Fruit fly (Drosophila melanogaster) whole organism, embryonic: ENCODE measurements around the gene GstO2.

ENCODE experiments used
- ATbp ChIP-seq: fragments of 200-800 bp; sonication (Bioruptor generic); optimal IDR thresholded peaks from 2 replicates; lab custom pipeline; 2017; ENCODE audit warnings: missing biosample characterization, mild to moderate bottlenecking, missing genetic modification characterization, missing genetic modification reagents
- CG10267 ChIP-seq: fragments of 200-800 bp; sonication (Bioruptor generic); optimal IDR thresholded peaks from 2 replicates; lab custom pipeline; 2018; ENCODE audit warnings: missing biosample characterization, mild to moderate bottlenecking, missing genetic modification characterization, moderate library complexity
- CG10979 ChIP-seq: fragments of 200-800 bp; sonication (Bioruptor generic); optimal IDR thresholded peaks from 2 replicates; lab custom pipeline; 2018; ENCODE audit warnings: missing biosample characterization, mild to moderate bottlenecking, missing genetic modification characterization, moderate library complexity
- CG11504 ChIP-seq: fragments of 200-800 bp; sonication (Bioruptor generic); optimal IDR thresholded peaks from 3 replicates; lab custom pipeline; 2019; ENCODE audit warnings: missing biosample characterization, mild to moderate bottlenecking, missing genetic modification characterization, moderate library complexity
- CG11696 ChIP-seq: fragments of 200-800 bp; sonication (Bioruptor generic); IDR thresholded peaks from 2 replicates; pipeline ENCODE4 v1.3.6; 2022; ENCODE audit warnings: missing biosample characterization, missing genetic modification characterization
- CG11723 ChIP-seq: fragments of 200-800 bp; sonication (Bioruptor generic); optimal IDR thresholded peaks from 2 replicates; lab custom pipeline; 2017; ENCODE audit warnings: missing biosample characterization, mild to moderate bottlenecking, missing genetic modification characterization
- CG14667 ChIP-seq: fragments of 200-800 bp; sonication (Bioruptor generic); IDR thresholded peaks from 2 replicates; pipeline ENCODE4 v1.3.6; 2022; ENCODE audit warnings: missing biosample characterization, missing genetic modification characterization
- CG15269 ChIP-seq: fragments of 200-800 bp; sonication (Bioruptor generic); optimal IDR thresholded peaks from 2 replicates; lab custom pipeline; 2018; ENCODE audit warnings: missing biosample characterization, mild to moderate bottlenecking, missing genetic modification characterization, moderate library complexity
- CG1603 ChIP-seq: fragments of 200-800 bp; sonication (Bioruptor generic); optimal IDR thresholded peaks from 2 replicates; lab custom pipeline; 2019; ENCODE audit warnings: missing biosample characterization, mild to moderate bottlenecking, missing genetic modification characterization, moderate library complexity
- CG17802 ChIP-seq: fragments of 200-800 bp; sonication (Bioruptor generic); optimal IDR thresholded peaks from 2 replicates; lab custom pipeline; 2018; ENCODE audit warnings: missing biosample characterization, mild to moderate bottlenecking, missing genetic modification characterization, moderate library complexity
- CG17912 ChIP-seq: fragments of 200-800 bp; sonication (Bioruptor generic); optimal IDR thresholded peaks from 2 replicates; lab custom pipeline; 2018; ENCODE audit warnings: missing biosample characterization, mild to moderate bottlenecking, missing genetic modification characterization
- CG2875 ChIP-seq: fragments of 200-800 bp; sonication (Bioruptor generic); optimal IDR thresholded peaks from 2 replicates; lab custom pipeline; 2017; ENCODE audit warnings: missing biosample characterization, mild to moderate bottlenecking, missing genetic modification characterization, missing genetic modification reagents
- CG31388 ChIP-seq: fragments of 200-800 bp; sonication (Bioruptor generic); optimal IDR thresholded peaks from 2 replicates; lab custom pipeline; 2016; ENCODE audit warnings: missing biosample characterization, missing genetic modification characterization
- CG31441 ChIP-seq: fragments of 200-800 bp; sonication (Bioruptor generic); IDR thresholded peaks from 2 replicates; pipeline ENCODE4 v1.3.6; 2022; ENCODE audit warnings: missing biosample characterization, missing genetic modification characterization
- CG33213 ChIP-seq: fragments of 200-800 bp; sonication (Bioruptor generic); optimal IDR thresholded peaks from 3 replicates; lab custom pipeline; 2016; ENCODE audit warnings: missing biosample characterization, missing genetic modification characterization
- CG4404 ChIP-seq: fragments of 200-800 bp; sonication (Bioruptor generic); IDR thresholded peaks from 2 replicates; pipeline ENCODE4 v1.3.6; 2022; ENCODE audit warnings: missing biosample characterization, missing genetic modification characterization
- CG4854 ChIP-seq: fragments of 200-800 bp; sonication (Bioruptor generic); optimal IDR thresholded peaks from 2 replicates; lab custom pipeline; 2016; ENCODE audit warnings: missing biosample characterization, missing genetic modification characterization, inconsistent platforms
- CG5953 ChIP-seq: fragments of 200-800 bp; sonication (Bioruptor generic); IDR thresholded peaks from 2 replicates; pipeline ENCODE4 v1.3.6; 2022; ENCODE audit warnings: missing biosample characterization, missing genetic modification characterization
- CG6654 ChIP-seq: fragments of 200-800 bp; sonication (Bioruptor generic); optimal IDR thresholded peaks from 2 replicates; lab custom pipeline; 2017; ENCODE audit warnings: missing biosample characterization, mild to moderate bottlenecking, missing genetic modification characterization
- CG6791 ChIP-seq: fragments of 200-800 bp; sonication (Bioruptor generic); IDR thresholded peaks from 3 replicates; pipeline ENCODE4 v1.3.6; 2022; ENCODE audit warnings: missing biosample characterization, missing genetic modification characterization; ENCODE audit not compliant: partially characterized antibody
- CG9876 ChIP-seq: fragments of 200-800 bp; sonication (Bioruptor generic); optimal IDR thresholded peaks from 2 replicates; lab custom pipeline; 2016; ENCODE audit warnings: missing biosample characterization, missing genetic modification characterization
- Doc2 ChIP-seq: fragments of 200-800 bp; sonication (Bioruptor generic); IDR thresholded peaks from 2 replicates; pipeline ENCODE4 v1.3.6; 2022; ENCODE audit warnings: missing biosample characterization, missing genetic modification characterization
- Doc3 ChIP-seq: fragments of 200-800 bp; sonication (Bioruptor generic); IDR thresholded peaks from 3 replicates; pipeline ENCODE4 v1.3.6; 2022; ENCODE audit warnings: missing biosample characterization, missing genetic modification characterization; ENCODE audit not compliant: partially characterized antibody
- E2f2 ChIP-seq: fragments of 200-800 bp; sonication (Bioruptor generic); IDR thresholded peaks from 2 replicates; pipeline ENCODE4 v1.3.6; 2022; ENCODE audit warnings: missing biosample characterization, missing genetic modification characterization
- GATAe ChIP-seq: fragments of 200-800 bp; sonication (Bioruptor generic); conservative IDR thresholded peaks from 2 replicates; pipeline ENCODE4 v1.3.6; 2022; ENCODE audit warnings: missing biosample characterization, missing genetic modification characterization
- Lim3 ChIP-seq: fragments of 200-800 bp; sonication (Bioruptor generic); IDR thresholded peaks from 2 replicates; pipeline ENCODE4 v1.3.6; 2022; ENCODE audit warnings: missing biosample characterization, missing genetic modification characterization
- Lpt ChIP-seq: fragments of >200 bp; optimal IDR thresholded peaks from 2 replicates; lab custom pipeline; 2018; ENCODE audit warnings: missing biosample characterization, missing genetic modification characterization
- MESR4 ChIP-seq: fragments of 200-800 bp; sonication (Bioruptor generic); optimal IDR thresholded peaks from 2 replicates; lab custom pipeline; 2018; ENCODE audit warnings: missing biosample characterization, mild to moderate bottlenecking, missing genetic modification characterization, moderate library complexity
- Mes4 ChIP-seq: fragments of 200-800 bp; sonication (Bioruptor generic); optimal IDR thresholded peaks from 2 replicates; lab custom pipeline; 2016; ENCODE audit warnings: missing biosample characterization, missing genetic modification characterization
- Poxn ChIP-seq: fragments of 200-800 bp; sonication (Bioruptor generic); IDR thresholded peaks from 2 replicates; pipeline ENCODE4 v1.3.6; 2022; ENCODE audit warnings: missing biosample characterization, missing genetic modification characterization
- Sry-β ChIP-seq: fragments of 200-800 bp; sonication (Bioruptor generic); optimal IDR thresholded peaks from 2 replicates; lab custom pipeline; 2018; ENCODE audit warnings: missing biosample characterization, mild to moderate bottlenecking, missing genetic modification characterization, moderate library complexity
- YL-1 ChIP-seq: fragments of 200-800 bp; sonication (Bioruptor generic); optimal IDR thresholded peaks from 3 replicates; lab custom pipeline; 2017; ENCODE audit warnings: missing biosample characterization, mild to moderate bottlenecking, missing genetic modification characterization
- ap ChIP-seq: fragments of 200-800 bp; sonication (Bioruptor generic); IDR thresholded peaks from 2 replicates; pipeline ENCODE4 v1.3.6; 2022; ENCODE audit warnings: missing biosample characterization, missing genetic modification characterization
- chn ChIP-seq: fragments of 200-800 bp; sonication (Bioruptor generic); optimal IDR thresholded peaks from 2 replicates; lab custom pipeline; 2016; ENCODE audit warnings: missing biosample characterization, missing genetic modification characterization
- corto ChIP-seq: fragments of 200-800 bp; sonication (Bioruptor generic); optimal IDR thresholded peaks from 2 replicates; lab custom pipeline; 2016; ENCODE audit warnings: missing biosample characterization, mild to moderate bottlenecking, missing genetic modification characterization, moderate library complexity
- cwo ChIP-seq: fragments of 200-800 bp; sonication (Bioruptor generic); optimal IDR thresholded peaks from 3 replicates; lab custom pipeline; 2017; ENCODE audit warnings: missing biosample characterization, missing genetic modification characterization, mild to moderate bottlenecking, moderate library complexity, missing genetic modification reagents
- fd102C ChIP-seq: fragments of 200-800 bp; sonication (Bioruptor generic); optimal IDR thresholded peaks from 2 replicates; lab custom pipeline; 2018; ENCODE audit warnings: missing biosample characterization, mild to moderate bottlenecking, missing genetic modification characterization, moderate library complexity
- fd3F ChIP-seq: fragments of 200-800 bp; sonication (Bioruptor generic); optimal IDR thresholded peaks from 2 replicates; lab custom pipeline; 2018; ENCODE audit warnings: missing biosample characterization, mild to moderate bottlenecking, missing genetic modification characterization, moderate library complexity
- lbe ChIP-seq: fragments of 200-800 bp; sonication (Bioruptor generic); optimal IDR thresholded peaks from 2 replicates; lab custom pipeline; 2016; ENCODE audit warnings: missing biosample characterization, mild to moderate bottlenecking, missing genetic modification characterization
- nmo ChIP-seq: fragments of 200-800 bp; sonication (Bioruptor generic); optimal IDR thresholded peaks from 2 replicates; lab custom pipeline; 2018; ENCODE audit warnings: missing biosample characterization, mild to moderate bottlenecking, missing genetic modification characterization, moderate library complexity
- pros ChIP-seq: fragments of 200-800 bp; sonication (Bioruptor generic); optimal IDR thresholded peaks from 3 replicates; lab custom pipeline; 2019; ENCODE audit warnings: missing biosample characterization, mild to moderate bottlenecking, missing genetic modification characterization, moderate library complexity
- pum ChIP-seq: fragments of 200-800 bp; sonication (Bioruptor generic); optimal IDR thresholded peaks from 2 replicates; lab custom pipeline; 2016; ENCODE audit warnings: missing biosample characterization, missing genetic modification characterization
- run ChIP-seq: fragments of 200-800 bp; sonication (Bioruptor generic); optimal IDR thresholded peaks from 3 replicates; lab custom pipeline; 2018; ENCODE audit warnings: missing biosample characterization, mild to moderate bottlenecking, missing genetic modification characterization
- slp2 ChIP-seq: fragments of 200-800 bp; sonication (Bioruptor generic); optimal IDR thresholded peaks from 2 replicates; lab custom pipeline; 2016; ENCODE audit warnings: missing biosample characterization, missing genetic modification characterization
- sna ChIP-seq: fragments of 200-800 bp; sonication (Bioruptor generic); IDR thresholded peaks from 2 replicates; pipeline ENCODE4 v1.3.6; 2022; ENCODE audit warnings: missing biosample characterization, missing genetic modification characterization; ENCODE audit not compliant: partially characterized antibody
- sqz ChIP-seq: fragments of 200-800 bp; sonication (Bioruptor generic); optimal IDR thresholded peaks from 3 replicates; lab custom pipeline; 2018; ENCODE audit warnings: missing biosample characterization, mild to moderate bottlenecking, missing genetic modification characterization
- tin ChIP-seq: fragments of 200-800 bp; sonication (Bioruptor generic); optimal IDR thresholded peaks from 3 replicates; lab custom pipeline; 2016; ENCODE audit warnings: missing biosample characterization, missing genetic modification characterization
- tx ChIP-seq: fragments of 200-800 bp; sonication (Bioruptor generic); optimal IDR thresholded peaks from 2 replicates; lab custom pipeline; 2016; ENCODE audit warnings: missing biosample characterization, missing genetic modification characterization
- vnd ChIP-seq: fragments of 200-800 bp; sonication (Bioruptor generic); IDR thresholded peaks from 3 replicates; pipeline ENCODE4 v1.3.6; 2022; ENCODE audit warnings: missing biosample characterization, missing genetic modification characterization; ENCODE audit not compliant: partially characterized antibody
- wor ChIP-seq: fragments of 200-800 bp; sonication (Bioruptor generic); IDR thresholded peaks from 2 replicates; pipeline ENCODE4 v1.3.6; 2022; ENCODE audit warnings: missing biosample characterization, missing genetic modification characterization
- zen ChIP-seq: fragments of 200-800 bp; sonication (Bioruptor generic); optimal IDR thresholded peaks from 3 replicates; lab custom pipeline; 2018; ENCODE audit warnings: missing biosample characterization, mild to moderate bottlenecking, missing genetic modification characterization, moderate library complexity

Gene GstO2

DNA sequence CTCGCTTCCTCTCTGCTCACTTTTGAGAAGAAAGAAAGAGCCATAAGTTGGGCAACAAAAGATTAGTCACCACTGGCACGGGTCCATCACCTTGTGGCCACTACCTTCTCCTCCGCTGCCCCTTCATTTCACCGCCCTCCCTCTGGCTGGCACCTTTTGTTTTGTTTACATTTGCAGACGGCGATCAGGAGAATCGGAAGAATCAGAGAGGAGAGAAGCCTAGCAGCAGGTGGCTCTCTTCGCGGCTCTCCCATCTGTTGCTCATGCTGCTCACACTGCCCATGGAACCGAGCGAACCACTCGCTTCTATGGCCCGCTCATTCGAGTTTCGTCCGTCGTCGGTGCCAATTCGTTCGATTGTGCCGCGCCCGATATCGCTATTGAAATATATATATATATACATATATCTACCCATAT, 23.1 kb upstream of the GstO2 start (continued):
- TF ChIP-seq CG15269 (tag; lab: Kevin White, UChicago) (no peak), CG31388 (GFP tag; lab: Kevin White, UChicago) (no peak), GATAe (no peak), CG1603 (tag; lab: Kevin White, UChicago) (no peak), pros (GFP tag; lab: Kevin White, UChicago) (no peak), Sry-β (GFP tag; lab: Kevin White, UChicago) (no peak), ATbp (GFP tag; lab: Kevin White, UChicago) (no peak), cwo (GFP tag; lab: Kevin White, UChicago) (peak; percentile 45), CG9876 (GFP tag; lab: Kevin White, UChicago) (no peak), CG6654 (GFP tag; lab: Kevin White, UChicago) (no peak), CG5953 (GFP tag; lab: Robert Waterston, UW) (0 out of 2 replicates have a peak, but pooled peaks have one; percentile 6), nmo (no peak), MESR4 (GFP tag; lab: Kevin White, UChicago) (no peak), CG17912 (GFP tag; lab: Kevin White, UChicago) (peak; percentile 37), slp2 (no peak), E2f2 (GFP tag; lab: Robert Waterston, UW) (no peak), ap (GFP tag; lab: Robert Waterston, UW) (no peak), CG11696 (GFP tag; lab: Robert Waterston, UW) (no peak), CG2875 (GFP tag; lab: Kevin White, UChicago) (no peak), CG4404 (GFP tag; lab: Robert Waterston, UW) (no peak), YL-1 (GFP tag; lab: Kevin White, UChicago) (no peak), vnd (no peak), CG11723 (no peak), Mes4 (GFP tag; lab: Kevin White, UChicago) (no peak), CG17802 (tag; lab: Kevin White, UChicago) (no peak), CG4854 (GFP tag; lab: Kevin White, UChicago) (no peak), chn (GFP tag; lab: Kevin White, UChicago) (no peak), CG6791 (GFP tag; lab: Robert Waterston, UW) (no peak), Doc2 (no peak), corto (GFP tag; lab: Kevin White, UChicago) (peak; percentile 62), CG10267 (tag; lab: Kevin White, UChicago) (no peak), zen (tag; lab: Kevin White, UChicago) (no peak), run (tag; lab: Kevin White, UChicago) (no peak), CG31441 (no peak), wor (no peak), sqz (GFP tag; lab: Kevin White, UChicago) (no peak), sna (no peak), Lpt (no peak), CG33213 (GFP tag; lab: Kevin White, UChicago) (no peak), CG14667 (GFP tag; lab: Robert Waterston, UW) (no peak), CG10979 (tag; lab: Kevin White, UChicago) (no peak), tin (GFP tag; lab: Kevin White, UChicago) (no peak), Poxn (GFP tag; lab: Robert Waterston, UW) (no peak), tx (GFP tag; lab: Kevin White, UChicago) (no peak), CG11504 (tag; lab: Kevin White, UChicago) (no peak), Lim3 (GFP tag; lab: Robert Waterston, UW) (no peak), lbe (GFP tag; lab: Kevin White, UChicago) (peak; percentile 55), pum (GFP tag; lab: Kevin White, UChicago) (no peak), Doc3 (GFP tag; lab: Robert Waterston, UW) (no peak), fd3F (GFP tag; lab: Kevin White, UChicago) (no peak), fd102C (peak; percentile 0)
